Worm (Caenorhabditis elegans) whole organism, young adult: ENCODE measurements around the gene F25F2.1.

ENCODE experiments used
- F57C9.4 ChIP-seq: sonication (generic microtip); optimal IDR thresholded peaks from 2 replicates; lab custom pipeline; 2017; ENCODE audit warnings: mild to moderate bottlenecking, missing genetic modification characterization, missing compliant biosample characterization
- atf-7 ChIP-seq: sonication (generic microtip); optimal IDR thresholded peaks from 2 replicates; lab custom pipeline; 2017; ENCODE audit warnings: mild to moderate bottlenecking, missing genetic modification characterization, missing compliant biosample characterization
- lir-1 ChIP-seq: fragments of 200-800 bp; sonication (Bioruptor generic); conservative IDR thresholded peaks from 2 replicates; pipeline ENCODE4 v1.3.6; 2022; ENCODE audit warnings: missing genetic modification reagents, missing genetic modification characterization, missing compliant biosample characterization
- lsy-27 ChIP-seq: sonication (generic microtip); optimal IDR thresholded peaks from 2 replicates; lab custom pipeline; 2017; ENCODE audit warnings: missing genetic modification characterization, mild to moderate bottlenecking, missing compliant biosample characterization, antibody characterized with exemption, missing genotype, borderline replicate concordance; ENCODE audit not compliant: insufficient read depth
- pha-4 ChIP-seq: fragments of 150-350 bp; sonication (generic microtip); optimal IDR thresholded peaks from 2 replicates; lab custom pipeline; 2014; ENCODE audit warnings: missing biosample characterization, missing genetic modification reagents, missing genetic modification characterization

DNA sequence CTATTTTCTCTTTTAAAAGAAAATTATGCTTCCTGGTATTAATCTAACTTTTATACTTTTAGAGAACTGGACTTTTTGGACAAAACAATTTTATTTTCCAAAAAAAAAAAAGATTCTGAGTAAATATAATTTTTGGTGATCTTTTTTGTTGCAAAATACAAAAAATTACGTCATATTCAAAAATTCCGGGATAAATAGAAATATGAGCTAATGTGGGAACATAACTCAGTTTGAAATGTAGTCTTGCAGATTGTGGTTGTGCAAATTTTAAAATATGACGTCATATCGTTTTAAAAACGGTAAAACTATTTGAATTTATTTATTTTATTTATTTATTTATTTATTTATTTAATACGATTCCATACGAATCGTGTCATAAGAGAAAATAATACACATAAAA is 26.9 kb upstream of the F25F2.1 start:
- TF ChIP-seq F57C9.4, result no peak
- TF ChIP-seq lsy-27, result no peak
- TF ChIP-seq pha-4, result no peak
- TF ChIP-seq atf-7, result no peak
- no peak for TF ChIP-seq lir-1 (GFP tag; lab: Robert Waterston, UW)
